Fruit fly (Drosophila melanogaster) whole organism, embryonic: Measurements from ENCODE around the gene CG14696.

Experiments
- B-H1 ChIP-seq: fragments of 200-800 bp; sonication (Bioruptor generic); IDR thresholded peaks from 3 replicates; pipeline ENCODE4 v1.3.6; 2022; ENCODE audit warnings: missing biosample characterization, missing genetic modification characterization
- BEAF-32 ChIP-seq: fragments of 200-800 bp; sonication (Bioruptor generic); optimal IDR thresholded peaks from 3 replicates; lab custom pipeline; 2017; ENCODE audit warnings: missing biosample characterization, missing genetic modification characterization, mild to moderate bottlenecking, moderate library complexity, missing genetic modification reagents
- CG1024 ChIP-seq: fragments of 200-800 bp; sonication (Bioruptor generic); IDR thresholded peaks from 2 replicates; pipeline ENCODE4 v1.3.6; 2022; ENCODE audit warnings: missing biosample characterization, missing genetic modification characterization
- CG12155 ChIP-seq: fragments of 200-800 bp; sonication (Bioruptor generic); optimal IDR thresholded peaks from 3 replicates; lab custom pipeline; 2016; ENCODE audit warnings: missing biosample characterization, missing genetic modification characterization
- CG12659 ChIP-seq: fragments of 200-800 bp; sonication (Bioruptor generic); optimal IDR thresholded peaks from 3 replicates; lab custom pipeline; 2017; ENCODE audit warnings: mild to moderate bottlenecking, missing biosample characterization, missing genetic modification reagents, missing genetic modification characterization
- CG12942 ChIP-seq: fragments of 200-800 bp; sonication (Bioruptor generic); optimal IDR thresholded peaks from 3 replicates; lab custom pipeline; 2016; ENCODE audit warnings: missing biosample characterization, missing genetic modification characterization
- CG14860 ChIP-seq: fragments of 200-800 bp; sonication (Bioruptor generic); IDR thresholded peaks from 3 replicates; pipeline ENCODE4 v1.3.6; 2022; ENCODE audit warnings: missing biosample characterization, missing genetic modification characterization; ENCODE audit not compliant: partially characterized antibody
- CG17361 ChIP-seq: fragments of 200-800 bp; sonication (Bioruptor generic); IDR thresholded peaks from 3 replicates; pipeline ENCODE4 v1.3.6; 2022; ENCODE audit warnings: missing biosample characterization, missing genetic modification characterization
- CG18476 ChIP-seq: fragments of 200-800 bp; sonication (Bioruptor generic); optimal IDR thresholded peaks from 2 replicates; lab custom pipeline; 2016; ENCODE audit warnings: missing biosample characterization, mild to moderate bottlenecking, missing genetic modification characterization
- CG32767 ChIP-seq: fragments of 200-800 bp; sonication (Bioruptor generic); IDR thresholded peaks from 2 replicates; pipeline ENCODE4 v1.3.6; 2022; ENCODE audit warnings: missing biosample characterization, missing genetic modification characterization
- CG33213 ChIP-seq: fragments of 200-800 bp; sonication (Bioruptor generic); optimal IDR thresholded peaks from 3 replicates; lab custom pipeline; 2016; ENCODE audit warnings: missing biosample characterization, missing genetic modification characterization
- CG3847 ChIP-seq: fragments of 200-800 bp; sonication (Bioruptor generic); IDR thresholded peaks from 2 replicates; pipeline ENCODE4 v1.3.6; 2022; ENCODE audit warnings: missing biosample characterization, missing genetic modification characterization
- CG4424 ChIP-seq: fragments of 200-800 bp; sonication (Bioruptor generic); optimal IDR thresholded peaks from 3 replicates; lab custom pipeline; 2016; ENCODE audit warnings: missing biosample characterization, missing genetic modification characterization
- CG6175 ChIP-seq: fragments of 200-800 bp; sonication (Bioruptor generic); IDR thresholded peaks from 3 replicates; pipeline ENCODE4 v1.3.6; 2022; ENCODE audit warnings: missing biosample characterization, missing genetic modification characterization
- CG6791 ChIP-seq: fragments of 200-800 bp; sonication (Bioruptor generic); IDR thresholded peaks from 3 replicates; pipeline ENCODE4 v1.3.6; 2022; ENCODE audit warnings: missing biosample characterization, missing genetic modification characterization; ENCODE audit not compliant: partially characterized antibody
- CG8924 ChIP-seq: fragments of 200-800 bp; optimal IDR thresholded peaks from 3 replicates; lab custom pipeline; 2019; ENCODE audit warnings: missing biosample characterization, mild to moderate bottlenecking, missing genetic modification characterization, moderate library complexity
- CG9932 ChIP-seq: fragments of 200-800 bp; sonication (Bioruptor generic); IDR thresholded peaks from 2 replicates; pipeline ENCODE4 v1.3.6; 2022; ENCODE audit warnings: missing biosample characterization, missing genetic modification characterization
- Camta ChIP-seq: fragments of 200-800 bp; sonication (Bioruptor generic); optimal IDR thresholded peaks from 2 replicates; lab custom pipeline; 2016; ENCODE audit warnings: missing biosample characterization, missing genetic modification characterization
- D19B ChIP-seq: fragments of 200-800 bp; sonication (Bioruptor generic); optimal IDR thresholded peaks from 2 replicates; lab custom pipeline; 2017; ENCODE audit warnings: missing biosample characterization, mild to moderate bottlenecking, missing genetic modification characterization
- Drgx ChIP-seq: fragments of 200-800 bp; sonication (Bioruptor generic); IDR thresholded peaks from 2 replicates; pipeline ENCODE4 v1.3.6; 2022; ENCODE audit warnings: missing biosample characterization, missing genetic modification characterization
- Elba2 ChIP-seq: fragments of 200-800 bp; sonication (Bioruptor generic); optimal IDR thresholded peaks from 3 replicates; lab custom pipeline; 2016; ENCODE audit warnings: missing biosample characterization, missing genetic modification characterization
- Ets65A ChIP-seq: fragments of 200-800 bp; sonication (Bioruptor generic); peaks from one replicate; lab custom pipeline; 2016; ENCODE audit warnings: missing biosample characterization, missing genetic modification characterization
- Fer3 ChIP-seq: fragments of 200-800 bp; sonication (Bioruptor generic); optimal IDR thresholded peaks from 2 replicates; lab custom pipeline; 2018; ENCODE audit warnings: missing biosample characterization, mild to moderate bottlenecking, missing genetic modification characterization, moderate library complexity
- Gug ChIP-seq: fragments of 200-800 bp; sonication (Bioruptor generic); IDR thresholded peaks from 4 replicates; pipeline ENCODE4 v1.3.6; 2022; ENCODE audit warnings: missing biosample characterization, missing genetic modification characterization
- H15 ChIP-seq: fragments of 200-800 bp; sonication (Bioruptor generic); IDR thresholded peaks from 3 replicates; pipeline ENCODE4 v1.3.6; 2022; ENCODE audit warnings: missing biosample characterization, missing genetic modification characterization
- HLH54F ChIP-seq: fragments of 200-800 bp; sonication (Bioruptor generic); optimal IDR thresholded peaks from 3 replicates; lab custom pipeline; 2016; ENCODE audit warnings: missing biosample characterization, missing genetic modification characterization
- MBD-R2 ChIP-seq: fragments of 200-800 bp; sonication (Bioruptor generic); IDR thresholded peaks from 2 replicates; pipeline ENCODE4 v1.3.6; 2022; ENCODE audit warnings: missing biosample characterization, missing genetic modification characterization
- Oaz ChIP-seq: fragments of 200-800 bp; sonication (Bioruptor generic); IDR thresholded peaks from 2 replicates; pipeline ENCODE4 v1.3.6; 2022; ENCODE audit warnings: missing biosample characterization, missing genetic modification characterization
- Rx ChIP-seq: fragments of 200-800 bp; sonication (Bioruptor generic); IDR thresholded peaks from 2 replicates; pipeline ENCODE4 v1.3.6; 2022; ENCODE audit warnings: missing biosample characterization, missing genetic modification characterization
- amos ChIP-seq: fragments of 200-800 bp; sonication (Bioruptor generic); IDR thresholded peaks from 2 replicates; pipeline ENCODE4 v1.3.6; 2022; ENCODE audit warnings: missing biosample characterization, missing genetic modification characterization; ENCODE audit not compliant: partially characterized antibody
- ase ChIP-seq: fragments of 200-800 bp; sonication (Bioruptor generic); IDR thresholded peaks from 3 replicates; pipeline ENCODE4 v1.3.6; 2022; ENCODE audit warnings: missing biosample characterization, missing genetic modification characterization
- ato ChIP-seq: fragments of 200-800 bp; sonication (Bioruptor generic); IDR thresholded peaks from 2 replicates; pipeline ENCODE4 v1.3.6; 2022; ENCODE audit warnings: missing biosample characterization, missing genetic modification characterization; ENCODE audit not compliant: partially characterized antibody
- ci ChIP-seq: fragments of 200-800 bp; sonication (Bioruptor generic); IDR thresholded peaks from 3 replicates; pipeline ENCODE4 v1.3.6; 2022; ENCODE audit warnings: missing biosample characterization, missing genetic modification characterization
- dimm ChIP-seq: fragments of 200-800 bp; sonication (Bioruptor generic); IDR thresholded peaks from 2 replicates; pipeline ENCODE4 v1.3.6; 2022; ENCODE audit warnings: missing biosample characterization, missing genetic modification characterization
- disco-r ChIP-seq: fragments of 200-800 bp; sonication (Bioruptor generic); optimal IDR thresholded peaks from 2 replicates; lab custom pipeline; 2016; ENCODE audit warnings: missing biosample characterization, missing genetic modification characterization
- emc ChIP-seq: fragments of 200-800 bp; sonication (Bioruptor generic); optimal IDR thresholded peaks from 2 replicates; lab custom pipeline; 2016; ENCODE audit warnings: missing biosample characterization, missing genetic modification characterization
- gce ChIP-seq: fragments of 200-800 bp; sonication (Bioruptor generic); IDR thresholded peaks from 3 replicates; pipeline ENCODE4 v1.3.6; 2022; ENCODE audit warnings: missing biosample characterization, missing genetic modification characterization
- ham ChIP-seq: fragments of 200-800 bp; sonication (Bioruptor generic); IDR thresholded peaks from 2 replicates; pipeline ENCODE4 v1.3.6; 2022; ENCODE audit warnings: missing biosample characterization, missing genetic modification characterization
- ind ChIP-seq: fragments of 200-800 bp; sonication (Bioruptor generic); optimal IDR thresholded peaks from 3 replicates; lab custom pipeline; 2016; ENCODE audit warnings: missing biosample characterization, missing genetic modification characterization
- jumu ChIP-seq: fragments of 200-800 bp; sonication (Bioruptor generic); optimal IDR thresholded peaks from 3 replicates; lab custom pipeline; 2016; ENCODE audit warnings: missing biosample characterization, missing genetic modification characterization
- ken ChIP-seq: fragments of 200-800 bp; sonication (Bioruptor generic); IDR thresholded peaks from 3 replicates; pipeline ENCODE4 v1.3.6; 2022; ENCODE audit warnings: missing biosample characterization, missing genetic modification characterization
- ranshi ChIP-seq: fragments of 200-800 bp; sonication (Bioruptor generic); IDR thresholded peaks from 2 replicates; pipeline ENCODE4 v1.3.6; 2022; ENCODE audit warnings: missing biosample characterization, missing genetic modification characterization
- shn ChIP-seq: fragments of 200-800 bp; sonication (Bioruptor generic); optimal IDR thresholded peaks from 3 replicates; lab custom pipeline; 2016; ENCODE audit warnings: missing biosample characterization, missing genetic modification characterization
- sisA ChIP-seq: fragments of 200-800 bp; sonication (Bioruptor generic); IDR thresholded peaks from 2 replicates; pipeline ENCODE4 v1.3.6; 2022; ENCODE audit warnings: missing biosample characterization, missing genetic modification characterization
- slou ChIP-seq: fragments of 200-800 bp; sonication (Bioruptor generic); optimal IDR thresholded peaks from 3 replicates; lab custom pipeline; 2016; ENCODE audit warnings: missing biosample characterization, missing genetic modification characterization
- stwl ChIP-seq: fragments of 200-800 bp; sonication (Bioruptor generic); optimal IDR thresholded peaks from 3 replicates; lab custom pipeline; 2018; ENCODE audit warnings: missing biosample characterization, mild to moderate bottlenecking, missing genetic modification characterization, moderate library complexity
- toy ChIP-seq: fragments of 200-800 bp; sonication (Bioruptor generic); IDR thresholded peaks from 2 replicates; pipeline ENCODE4 v1.3.6; 2022; ENCODE audit warnings: missing biosample characterization, missing genetic modification characterization
- trem ChIP-seq: fragments of 200-800 bp; optimal IDR thresholded peaks from 3 replicates; lab custom pipeline; 2019; ENCODE audit warnings: missing biosample characterization, mild to moderate bottlenecking, missing genetic modification characterization, moderate library complexity
- twi ChIP-seq: fragments of 200-800 bp; optimal IDR thresholded peaks from 2 replicates; lab custom pipeline; 2019; ENCODE audit warnings: missing biosample characterization, mild to moderate bottlenecking, missing genetic modification characterization, moderate library complexity
- unpg ChIP-seq: fragments of 200-800 bp; sonication (Bioruptor generic); optimal IDR thresholded peaks from 3 replicates; lab custom pipeline; 2018; ENCODE audit warnings: missing biosample characterization, mild to moderate bottlenecking, missing genetic modification characterization, moderate library complexity
- z ChIP-seq: fragments of 200-800 bp; sonication (Bioruptor generic); IDR thresholded peaks from 3 replicates; pipeline ENCODE4 v1.3.6; 2022; ENCODE audit warnings: missing biosample characterization, missing genetic modification characterization

CG14696 gene

dm6 chr3R:10884031-10884677, 647 bp downstream of the CG14696 start (continued):
- TF ChIP-seq shn (GFP tag; lab: Kevin White, UChicago) (no peak), CG14860 (GFP tag; lab: Robert Waterston, UW) (no peak), Camta (no peak), ci (GFP tag; lab: Robert Waterston, UW) (peak; percentile 84; the same call in 2 of the 3 replicates), emc (GFP tag; lab: Kevin White, UChicago) (no peak), unpg (GFP tag; lab: Kevin White, UChicago) (peak; percentile 77), CG32767 (GFP tag; lab: Robert Waterston, UW) (peak; percentile 74), CG8924 (peak; percentile 64), ind (GFP tag; lab: Kevin White, UChicago) (peak; percentile 65), gce (GFP tag; lab: Robert Waterston, UW) (peak; percentile 65; the same call in 1 of the 3 replicates), jumu (GFP tag; lab: Kevin White, UChicago) (no peak), Rx (GFP tag; lab: Robert Waterston, UW) (peak; percentile 67), Oaz (GFP tag; lab: Robert Waterston, UW) (peak; percentile 58), ham (GFP tag; lab: Robert Waterston, UW) (no peak), Elba2 (GFP tag; lab: Kevin White, UChicago) (no peak), BEAF-32 (GFP tag; lab: Kevin White, UChicago) (no peak), B-H1 (GFP tag; lab: Robert Waterston, UW) (peak; percentile 78), CG6175 (peak; percentile 85), CG12155 (GFP tag; lab: Kevin White, UChicago) (peak; percentile 21), disco-r (GFP tag; lab: Kevin White, UChicago) (no peak), CG33213 (GFP tag; lab: Kevin White, UChicago) (peak; percentile 22), CG18476 (GFP tag; lab: Kevin White, UChicago) (peak; percentile 16), dimm (no peak), CG12942 (GFP tag; lab: Kevin White, UChicago) (peak; percentile 1), CG4424 (GFP tag; lab: Kevin White, UChicago) (peak; percentile 69), CG17361 (GFP tag; lab: Robert Waterston, UW) (peak; percentile 69), CG12659 (GFP tag; lab: Kevin White, UChicago) (peak; percentile 65), amos (no peak; the same call in 1 of the 2 replicates), MBD-R2 (GFP tag; lab: Robert Waterston, UW) (peak; percentile 41; the same call in 1 of the 2 replicates), CG6791 (GFP tag; lab: Robert Waterston, UW) (no peak), sisA (GFP tag; lab: Robert Waterston, UW) (peak; percentile 80), ase (GFP tag; lab: Robert Waterston, UW) (peak; percentile 90), Ets65A (GFP tag; lab: Kevin White, UChicago) (peak; percentile 23), CG3847 (GFP tag; lab: Robert Waterston, UW) (peak; percentile 70), CG9932 (GFP tag; lab: Robert Waterston, UW) (peak; percentile 83), Gug (GFP tag; lab: Robert Waterston, UW) (peak; percentile 66; the same call in 3 of the 4 replicates), D19B (peak; percentile 98), Drgx (GFP tag; lab: Robert Waterston, UW) (peak; percentile 78), toy (GFP tag; lab: Robert Waterston, UW) (peak; percentile 71; the same call in 1 of the 2 replicates), HLH54F (GFP tag; lab: Kevin White, UChicago) (no peak), CG1024 (peak; percentile 65; the same call in 1 of the 2 replicates), Fer3 (tag; lab: Kevin White, UChicago) (peak; percentile 80), H15 (GFP tag; lab: Robert Waterston, UW) (peak; percentile 83), stwl (tag; lab: Kevin White, UChicago) (no peak), twi (tag; lab: Kevin White, UChicago) (peak; percentile 1), ranshi (GFP tag; lab: Robert Waterston, UW) (peak; percentile 79), slou (GFP tag; lab: Kevin White, UChicago) (no peak), ken (GFP tag; lab: Robert Waterston, UW) (peak; percentile 79; the same call in 2 of the 3 replicates), trem (tag; lab: Kevin White, UChicago) (no peak), ato (GFP tag; lab: Robert Waterston, UW) (no peak), z (GFP tag; lab: Robert Waterston, UW) (no peak)
